Worm (Caenorhabditis elegans): ENCODE measurements around the gene F26A1.7.
"Not testable (repeated sequence)": the region's sequence is repeated elsewhere in the genome, so short reads cannot be mapped to it uniquely, and the experiment has no call there.

F26A1.7 gene

ce11 chrIII:4792560-4793136 is 27.1 kb downstream of the F26A1.7 start, which contains the start of gene mip-1:
Gene mip-1 (plus strand): TSS chrIII:4793086.
- TF ChIP-seq unc-86 (tag; optimal IDR thresholded peaks at IDR 0.05): no peak

- TF ChIP-seq sdc-2 (tag; optimal IDR thresholded peaks at IDR 0.05) (no peak), nfya-1 (tag; optimal IDR thresholded peaks at IDR 0.05) (no peak), lin-11 (tag; optimal IDR thresholded peaks at IDR 0.05) (no peak)
These were observed 34.0 kb downstream of the F26A1.7 start, which contains the start of gene mel-28 for ce11 chrIII:4785714-4786113. Gene mel-28 (plus strand): TSS chrIII:4786080.

DNA sequence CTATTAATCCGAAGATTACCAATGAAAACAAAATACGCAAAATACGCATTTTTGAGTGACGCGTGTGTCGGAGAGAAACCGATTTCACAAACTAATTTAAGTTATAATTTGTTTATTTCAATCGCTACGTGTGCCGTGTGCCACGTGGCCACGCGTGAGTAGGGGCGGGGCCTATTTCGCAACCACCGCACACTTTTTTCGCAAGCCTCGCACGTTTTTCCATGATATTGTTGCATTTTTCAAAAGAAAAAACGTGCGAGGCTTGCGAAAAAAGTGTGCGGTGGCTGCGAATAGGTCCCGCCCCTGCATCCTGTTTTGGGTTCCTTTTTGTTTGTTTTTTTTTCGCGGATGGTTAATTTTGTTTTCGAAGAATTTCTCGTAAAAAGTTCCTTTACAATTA is 34.6 kb downstream of the F26A1.7 start, which contains the start of gene enu-3.2:
Gene enu-3.2 (minus strand): TSS at position 105 of the 400 bp plus-strand sequence.
- not testable (repeated sequence) for TF ChIP-seq ceh-14, ets-4, unc-86 (tag; optimal IDR thresholded peaks at IDR 0.05)

DNA sequence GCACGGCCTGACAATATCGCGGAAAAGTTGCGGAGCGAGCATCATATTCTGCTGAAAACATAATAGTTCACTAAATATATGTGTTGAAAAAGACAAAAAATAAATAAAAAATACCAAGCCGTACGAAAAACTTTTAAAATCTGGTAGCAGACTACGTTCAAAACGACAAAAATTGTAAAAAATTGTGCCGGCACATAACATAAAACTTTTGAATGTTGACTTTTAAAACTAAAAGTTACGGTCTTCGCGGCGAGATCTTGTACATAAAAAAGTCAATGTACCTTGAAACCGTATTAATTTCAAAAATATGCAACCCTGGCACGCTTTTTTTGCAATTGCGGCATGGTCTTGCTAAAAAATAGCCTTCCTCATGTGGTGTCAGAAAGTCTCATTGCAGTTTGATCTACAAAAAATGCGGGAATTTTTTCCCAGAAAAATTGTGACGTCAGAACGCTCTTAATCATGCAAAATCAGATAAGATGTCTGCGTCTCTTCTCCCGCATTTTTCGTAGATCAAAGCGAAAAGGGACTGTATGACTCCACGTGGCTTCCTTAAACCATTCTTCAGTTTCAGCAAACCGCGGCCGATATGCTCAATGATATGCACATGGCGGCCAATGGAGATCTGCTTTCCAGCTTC is 37.7 kb downstream of the F26A1.7 start, which contains the start of the genes gex-5 and C38D4.10:
Gene gex-5 (minus strand): TSS at position 51 of the 640 bp plus-strand sequence.
Gene C38D4.10 (plus strand): TSS at position 590 of the 640 bp plus-strand sequence.
- not testable (repeated sequence) for TF ChIP-seq lim-6, tbx-2, odd-2 (tag; optimal IDR thresholded peaks at IDR 0.05)

DNA sequence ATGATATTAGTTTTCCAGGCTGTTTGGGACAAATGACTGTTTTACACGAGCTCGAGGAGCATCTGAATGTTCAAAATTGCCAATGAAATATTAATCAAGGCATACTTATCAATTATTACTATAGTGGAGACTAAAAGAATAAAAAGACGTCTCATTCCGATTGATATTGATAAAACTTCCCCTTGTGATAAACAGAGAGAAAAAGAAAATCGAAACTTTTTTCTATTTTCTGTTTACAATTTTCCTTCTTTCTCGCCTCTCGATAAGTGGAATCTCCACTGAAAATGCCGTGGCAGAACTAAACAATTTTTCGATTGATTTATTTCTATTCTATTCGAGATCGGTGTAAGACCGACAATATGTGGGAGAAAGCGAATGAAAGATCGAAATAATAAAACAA is 39.9 kb downstream of the F26A1.7 start, which contains the start of gene B0393.9:
Gene B0393.9 (minus strand): TSS at position 303 of the 400 bp plus-strand sequence.
- no peak for TF ChIP-seq ceh-22 (tag; optimal IDR thresholded peaks at IDR 0.05)
- TF ChIP-seq pros-1 (tag; optimal IDR thresholded peaks at IDR 0.05): no peak
- TF ChIP-seq ceh-2 (tag; optimal IDR thresholded peaks at IDR 0.05): no peak
- no peak for TF ChIP-seq unc-86 (tag; optimal IDR thresholded peaks at IDR 0.05)
- no peak for TF ChIP-seq syd-9 (tag; optimal IDR thresholded peaks at IDR 0.05)
- TF ChIP-seq nfya-1 (tag; optimal IDR thresholded peaks at IDR 0.05): no peak
- TF ChIP-seq C08G9.2 (tag; optimal IDR thresholded peaks at IDR 0.05): no peak
- TF ChIP-seq hlh-6 (tag; optimal IDR thresholded peaks at IDR 0.05): no peak
- TF ChIP-seq ahr-1 (tag; optimal IDR thresholded peaks at IDR 0.05): no peak
- no peak for TF ChIP-seq ets-4 (tag; optimal IDR thresholded peaks at IDR 0.05)
- TF ChIP-seq npax-4 (tag; optimal IDR thresholded peaks at IDR 0.05): no peak
- no peak for TF ChIP-seq hlh-30 (tag; optimal IDR thresholded peaks at IDR 0.05; ENCODE audit: insufficient read depth)
- TF ChIP-seq rnt-1 (tag; optimal IDR thresholded peaks at IDR 0.05): no peak
- TF ChIP-seq elt-4 (tag; optimal IDR thresholded peaks at IDR 0.05): no peak
- no peak for TF ChIP-seq Y22D7AL.16 (tag; optimal IDR thresholded peaks at IDR 0.05)

DNA sequence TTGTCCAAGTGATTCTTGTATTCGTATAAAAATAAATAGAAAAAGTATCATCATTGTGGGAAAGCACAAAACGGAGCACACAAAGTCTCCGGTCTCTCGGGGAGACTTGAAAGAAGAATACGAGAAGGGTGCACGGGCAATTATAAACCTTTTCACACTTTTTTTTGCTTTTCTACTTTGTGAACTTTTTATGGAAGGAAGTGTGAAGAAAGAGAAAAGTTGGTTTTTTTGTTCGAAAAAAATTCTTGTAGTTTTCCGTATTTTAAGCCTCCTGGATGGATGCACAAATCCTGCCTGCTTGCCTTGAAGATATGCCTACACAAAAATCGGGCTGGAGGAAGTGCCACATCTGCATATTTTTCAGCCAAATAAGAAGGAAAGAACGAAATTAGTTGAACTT is 41.7 kb downstream of the F26A1.7 start, which contains the start of gene B0393.7:
Gene B0393.7 (minus strand): TSS at position 101 of the 400 bp plus-strand sequence.
- no peak for TF ChIP-seq rnt-1 (tag; optimal IDR thresholded peaks at IDR 0.05)
- no peak for TF ChIP-seq T23F11.4 (GFP tag; optimal IDR thresholded peaks at IDR 0.05)
- TF ChIP-seq sox-2 (GFP tag; IDR thresholded peaks at IDR 0.05): no peak
- TF ChIP-seq pag-3 (tag; optimal IDR thresholded peaks at IDR 0.05; ENCODE audit: borderline replicate concordance): no peak
- no peak for TF ChIP-seq ahr-1 (tag; optimal IDR thresholded peaks at IDR 0.05)
- no peak for TF ChIP-seq nhr-232 (tag; optimal IDR thresholded peaks at IDR 0.05)
- TF ChIP-seq unc-3 (GFP tag; conservative IDR thresholded peaks at IDR 0.05): no peak
- TF ChIP-seq unc-3 (tag; optimal IDR thresholded peaks at IDR 0.05): no peak
- TF ChIP-seq unc-55 (GFP tag; optimal IDR thresholded peaks at IDR 0.05): no peak
- no peak for TF ChIP-seq ttx-3 (tag; optimal IDR thresholded peaks at IDR 0.05)
- no peak for TF ChIP-seq hlh-13 (GFP tag; optimal IDR thresholded peaks at IDR 0.05)
- TF ChIP-seq K09A11.1 (tag; optimal IDR thresholded peaks at IDR 0.05; ENCODE audit: insufficient read depth): no peak
- TF ChIP-seq nfya-1 (tag; optimal IDR thresholded peaks at IDR 0.05): no peak
- no peak for TF ChIP-seq odd-2 (tag; optimal IDR thresholded peaks at IDR 0.05)
- no peak for TF ChIP-seq F13H6.1 (tag; optimal IDR thresholded peaks at IDR 0.05)
- no peak for TF ChIP-seq hlh-15 (tag; optimal IDR thresholded peaks at IDR 0.05)
- no peak for TF ChIP-seq C38D4.7 (GFP tag; optimal IDR thresholded peaks at IDR 0.05)
- TF ChIP-seq pha-4 (tag; optimal IDR thresholded peaks at IDR 0.05): no peak
- TF ChIP-seq gmeb-2 (tag; optimal IDR thresholded peaks at IDR 0.05): no peak
